Worm (Caenorhabditis elegans): Measurements from ENCODE around the gene rbm-25.

ce11 chrV:12505730-12506129, 7.7 kb downstream of the rbm-25 start:
- TF ChIP-seq unc-55 (GFP tag; optimal IDR thresholded peaks at IDR 0.05) (no peak), zip-5 (tag; optimal IDR thresholded peaks at IDR 0.05) (no peak), mec-3 (tag; optimal IDR thresholded peaks at IDR 0.05; ENCODE audit: borderline replicate concordance) (no peak), pat-9 (tag; optimal IDR thresholded peaks at IDR 0.05) (no peak), gmeb-2 (tag; optimal IDR thresholded peaks at IDR 0.05) (no peak), elt-2 (tag; optimal IDR thresholded peaks at IDR 0.05) (no peak), ceh-45 (GFP tag; IDR thresholded peaks at IDR 0.05) (no peak), che-1 (tag; optimal IDR thresholded peaks at IDR 0.05) (no peak), ceh-30 (tag; optimal IDR thresholded peaks at IDR 0.05) (no peak), F13H6.1 (tag; optimal IDR thresholded peaks at IDR 0.05) (no peak), pha-2 (tag; optimal IDR thresholded peaks at IDR 0.05) (no peak), madf-2 (tag; optimal IDR thresholded peaks at IDR 0.05) (no peak)

Measured in whole organism, late embryonic.